Fruit fly (Drosophila melanogaster): ENCODE measurements around the gene mRpL2.
A peak's percentile ranks its signal among the peaks of the same experiment; 100 is the strongest.

The mRpL2 gene

dm6 chr3L:11130535-11130934, 9.9 kb downstream of the mRpL2 start, which contains the start of gene nol:
TSS of gene nol (plus strand) at chr3L:11130835.
- TF ChIP-seq CoRest (tag; optimal IDR thresholded peaks at IDR 0.05) (no peak), Hr3 (GFP tag; optimal IDR thresholded peaks at IDR 0.05) (no peak), Awh (GFP tag; IDR thresholded peaks at IDR 0.05) (no peak), Atf3 (GFP tag; optimal IDR thresholded peaks at IDR 0.05) (no peak), CG9609 (GFP tag; optimal IDR thresholded peaks at IDR 0.05) (no peak), bbx (GFP tag; IDR thresholded peaks at IDR 0.05; ENCODE audit: partially characterized antibody) (no peak), CG10321 (GFP tag; IDR thresholded peaks at IDR 0.05) (no peak), sim (GFP tag; IDR thresholded peaks at IDR 0.05) (no peak), CG15696 (tag; optimal IDR thresholded peaks at IDR 0.05) (no peak), ara (GFP tag; IDR thresholded peaks at IDR 0.05) (no peak)

- TF ChIP-seq pfk (GFP tag; optimal IDR thresholded peaks at IDR 0.05) = peak; percentile 54
- peak; percentile 80 for TF ChIP-seq CG3995 (GFP tag; optimal IDR thresholded peaks at IDR 0.05)
- 0 out of 2 replicates have a peak, but pooled peaks have one; percentile 35 for TF ChIP-seq CG31441 (GFP tag; IDR thresholded peaks at IDR 0.05)
Observed at dm6 chr3L:11132055-11132454, 11.4 kb downstream of the mRpL2 start, which contains the start of gene CG32074. TSS of gene CG32074 (minus strand) at chr3L:11132322.

- TF ChIP-seq zfh1 (GFP tag; IDR thresholded peaks at IDR 0.05) (0 out of 3 replicates have a peak, but pooled peaks have one; percentile 44), ro (GFP tag; IDR thresholded peaks at IDR 0.05) (0 out of 2 replicates have a peak, but pooled peaks have one; percentile 18), Med (GFP tag) (peak; percentile 24), pfk (GFP tag; optimal IDR thresholded peaks at IDR 0.05) (peak; percentile 67), CG16813 (GFP tag; IDR thresholded peaks at IDR 0.05; ENCODE audit: partially characterized antibody) (0 out of 3 replicates have a peak, but pooled peaks have one; percentile 14), CG3995 (GFP tag; optimal IDR thresholded peaks at IDR 0.05) (peak; percentile 91)
Observed at dm6 chr3L:11134886-11135285, 14.2 kb downstream of the mRpL2 start, which contains the start of gene CG14143. TSS of gene CG14143 (plus strand) at chr3L:11134987.

- TF ChIP-seq corto (GFP tag; optimal IDR thresholded peaks at IDR 0.05) = peak; percentile 0
- TF ChIP-seq Jarid2 (GFP tag; optimal IDR thresholded peaks at IDR 0.05) = peak; percentile 79
- peak; percentile 77 for TF ChIP-seq CTCF (GFP tag; optimal IDR thresholded peaks at IDR 0.05)
- peak; percentile 37 for TF ChIP-seq sqz (GFP tag; optimal IDR thresholded peaks at IDR 0.05)
- peak; percentile 1 for TF ChIP-seq CG7987 (GFP tag; optimal IDR thresholded peaks at IDR 0.05)
- TF ChIP-seq ato (GFP tag; IDR thresholded peaks at IDR 0.05; ENCODE audit: partially characterized antibody) = peak; percentile 51; the same call in 1 of the 2 replicates
- peak; percentile 61 for TF ChIP-seq CG15514 (GFP tag; optimal IDR thresholded peaks at IDR 0.05)
- TF ChIP-seq sens (GFP tag) = peak; percentile 57
- TF ChIP-seq caup (GFP tag; optimal IDR thresholded peaks at IDR 0.05; ENCODE audit: severe bottlenecking) = peak; percentile 11
- no peak for TF ChIP-seq bowl (GFP tag; IDR thresholded peaks at IDR 0.05)
- TF ChIP-seq Side (GFP tag; optimal IDR thresholded peaks at IDR 0.05) = no peak
- TF ChIP-seq CG13287 (GFP tag; IDR thresholded peaks at IDR 0.05; ENCODE audit: partially characterized antibody) = peak; percentile 31; the same call in 1 of the 2 replicates
- 0 out of 2 replicates have a peak, but pooled peaks have one; percentile 5 for TF ChIP-seq Drgx (GFP tag; IDR thresholded peaks at IDR 0.05)
- TF ChIP-seq peb (GFP tag; IDR thresholded peaks at IDR 0.05) = no peak
- peak; percentile 38; the same call in 1 of the 2 replicates for TF ChIP-seq tna (GFP tag; IDR thresholded peaks at IDR 0.05; ENCODE audit: partially characterized antibody)
- no peak for TF ChIP-seq prd (optimal IDR thresholded peaks at IDR 0.05)
- TF ChIP-seq prd (GFP tag; IDR thresholded peaks at IDR 0.05) = no peak
- TF ChIP-seq Bgb (GFP tag; IDR thresholded peaks at IDR 0.05; ENCODE audit: partially characterized antibody) = 0 out of 2 replicates have a peak, but pooled peaks have one; percentile 17
- peak; percentile 21 for TF ChIP-seq gro (GFP tag; optimal IDR thresholded peaks at IDR 0.05)
Observed at dm6 chr3L:11135846-11136245, 15.2 kb downstream of the mRpL2 start, which contains the start of gene IRSp53. TSS of gene IRSp53 (plus strand) at chr3L:11136049.

All from whole organism, embryonic.